Worm (Caenorhabditis elegans): ENCODE data around the gene cul-3.

DNA sequence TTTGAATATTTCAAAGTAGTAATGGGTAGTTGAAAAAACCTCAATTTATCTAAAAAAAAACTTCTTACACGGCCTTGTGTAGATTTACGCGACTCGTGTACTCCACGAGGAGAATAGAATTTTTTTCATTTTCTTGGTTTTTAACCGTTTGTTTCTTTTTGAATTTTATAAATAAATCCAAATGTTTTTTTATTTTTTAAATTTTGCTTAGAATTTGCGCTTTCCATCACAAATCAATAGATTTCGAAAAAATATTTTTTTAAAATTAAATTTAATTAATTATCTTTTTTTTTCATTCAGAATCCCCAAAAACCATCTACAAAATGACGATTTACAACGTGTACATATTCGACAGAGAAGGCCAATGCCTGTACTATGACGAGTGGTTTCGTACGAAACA lies 24.1 kb downstream of the cul-3 start, which contains the start of gene trpp-1:
- TF ChIP-seq rnt-1 (tag; optimal IDR thresholded peaks at IDR 0.05) (no peak), odd-2 (tag; optimal IDR thresholded peaks at IDR 0.05) (no peak), fkh-10 (GFP tag; optimal IDR thresholded peaks at IDR 0.05) (no peak), F13H6.1 (tag; optimal IDR thresholded peaks at IDR 0.05) (no peak)
